Fruit fly (Drosophila melanogaster): ENCODE results near the gene CG1582.

Gene CG1582

dm6 chrX:10848565-10848964, 50.5 kb downstream of the CG1582 start, which contains the start of gene CG2202 (continued):
- TF ChIP-seq ash1 (GFP tag; optimal IDR thresholded peaks at IDR 0.05) (no peak), inv (GFP tag; IDR thresholded peaks at IDR 0.05; ENCODE audit: partially characterized antibody) (peak; percentile 72), sob (GFP tag; IDR thresholded peaks at IDR 0.05) (no peak), CG3281 (GFP tag; optimal IDR thresholded peaks at IDR 0.05) (no peak), Atf-2 (GFP tag; optimal IDR thresholded peaks at IDR 0.05) (no peak), ssp (GFP tag; IDR thresholded peaks at IDR 0.05) (no peak), Tbp (GFP tag; optimal IDR thresholded peaks at IDR 0.05) (no peak), phol (tag; optimal IDR thresholded peaks at IDR 0.05) (peak; percentile 55), CG9609 (GFP tag; optimal IDR thresholded peaks at IDR 0.05) (no peak), Dbx (GFP tag; IDR thresholded peaks at IDR 0.05) (no peak), hth (optimal IDR thresholded peaks at IDR 0.05) (no peak), ewg (GFP tag; optimal IDR thresholded peaks at IDR 0.05) (no peak), zf30C (GFP tag; optimal IDR thresholded peaks at IDR 0.05) (no peak), Drgx (GFP tag; IDR thresholded peaks at IDR 0.05) (no peak), Scr (GFP tag; IDR thresholded peaks at IDR 0.05; ENCODE audit: partially characterized antibody) (peak; percentile 77), Dp (GFP tag; optimal IDR thresholded peaks at IDR 0.05) (peak; percentile 56), sug (tag; optimal IDR thresholded peaks at IDR 0.05) (peak; percentile 17), CG12391 (tag; optimal IDR thresholded peaks at IDR 0.05) (peak; percentile 17), gcm2 (GFP tag; optimal IDR thresholded peaks at IDR 0.05) (no peak), CG34224 (GFP tag; IDR thresholded peaks at IDR 0.05; ENCODE audit: partially characterized antibody) (peak; percentile 62), Opbp (GFP tag; IDR thresholded peaks at IDR 0.05; ENCODE audit: partially characterized antibody) (peak; percentile 64; the same call in 1 of the 3 replicates), CG9876 (GFP tag; optimal IDR thresholded peaks at IDR 0.05) (no peak), unc-4 (GFP tag; IDR thresholded peaks at IDR 0.05; ENCODE audit: partially characterized antibody) (peak; percentile 74), CG15601 (tag; optimal IDR thresholded peaks at IDR 0.05) (peak; percentile 30), nerfin-2 (GFP tag; IDR thresholded peaks at IDR 0.05; ENCODE audit: partially characterized antibody) (0 out of 2 replicates have a peak, but pooled peaks have one; percentile 55), row (GFP tag; IDR thresholded peaks at IDR 0.05) (peak; percentile 62; the same call in 2 of the 3 replicates), odd (GFP tag; optimal IDR thresholded peaks at IDR 0.05) (no peak), vvl (GFP tag; IDR thresholded peaks at IDR 0.05) (no peak), CG6813 (GFP tag; optimal IDR thresholded peaks at IDR 0.05) (no peak), stwl (tag; optimal IDR thresholded peaks at IDR 0.05) (peak; percentile 59), MTF-1 (GFP tag; optimal IDR thresholded peaks at IDR 0.05; ENCODE audit: borderline replicate concordance) (no peak), Dip2 (GFP tag; IDR thresholded peaks at IDR 0.05) (no peak), unpg (GFP tag; optimal IDR thresholded peaks at IDR 0.05) (no peak), CTCF (GFP tag; optimal IDR thresholded peaks at IDR 0.05) (peak; percentile 10), CG2129 (GFP tag; IDR thresholded peaks at IDR 0.05; ENCODE audit: partially characterized antibody) (peak; percentile 44), E2f2 (GFP tag; IDR thresholded peaks at IDR 0.05) (peak; percentile 63), NC2α (GFP tag; optimal IDR thresholded peaks at IDR 0.05) (no peak), Ravus (GFP tag; IDR thresholded peaks at IDR 0.05) (no peak), CG15514 (GFP tag; optimal IDR thresholded peaks at IDR 0.05) (peak; percentile 24), sna (GFP tag; IDR thresholded peaks at IDR 0.05; ENCODE audit: partially characterized antibody) (peak; percentile 59; the same call in 1 of the 2 replicates), Sin3A (optimal IDR thresholded peaks at IDR 0.05) (peak; percentile 24), pzg (GFP tag; optimal IDR thresholded peaks at IDR 0.05) (peak; percentile 59), CG30020 (tag; optimal IDR thresholded peaks at IDR 0.05) (peak; percentile 23), pb (GFP tag; optimal IDR thresholded peaks at IDR 0.05) (no peak), CG9727 (GFP tag; optimal IDR thresholded peaks at IDR 0.05) (no peak), knrl (GFP tag; IDR thresholded peaks at IDR 0.05; ENCODE audit: partially characterized antibody) (peak; percentile 74), MBD-R2 (GFP tag; IDR thresholded peaks at IDR 0.05) (peak; percentile 74), ranshi (GFP tag; IDR thresholded peaks at IDR 0.05) (no peak), Dll (GFP tag; IDR thresholded peaks at IDR 0.05; ENCODE audit: partially characterized antibody) (peak; percentile 79), Xrp1 (GFP tag; IDR thresholded peaks at IDR 0.05) (no peak)

Data from whole organism, embryonic.